Fruit fly (Drosophila melanogaster) whole organism, adult: ENCODE data around the gene Aprt.
A peak's percentile ranks its signal among the peaks of the same experiment; 100 is the strongest.

ENCODE experiments used
- CG11617 ChIP-seq: fragments of 200-800 bp; sonication (Bioruptor generic); optimal IDR thresholded peaks from 2 replicates; lab custom pipeline; 2017; ENCODE audit warnings: mild to moderate bottlenecking, missing biosample characterization, missing genetic modification reagents, missing genetic modification characterization
- CG12768 ChIP-seq: fragments of 200-800 bp; sonication (Bioruptor generic); optimal IDR thresholded peaks from 2 replicates; lab custom pipeline; 2017; ENCODE audit warnings: missing biosample characterization, missing genetic modification characterization, mild to moderate bottlenecking, moderate library complexity, missing genetic modification reagents
- CG14711 ChIP-seq: fragments of 200-800 bp; sonication (Bioruptor generic); optimal IDR thresholded peaks from 2 replicates; lab custom pipeline; 2018; ENCODE audit warnings: missing biosample characterization, mild to moderate bottlenecking, missing genetic modification characterization, moderate library complexity
- CG1620 ChIP-seq: fragments of 200-800 bp; sonication (Bioruptor generic); optimal IDR thresholded peaks from 2 replicates; lab custom pipeline; 2016; ENCODE audit warnings: missing biosample characterization, missing genetic modification characterization
- CG33017 ChIP-seq: fragments of 200-800 bp; sonication (Bioruptor generic); optimal IDR thresholded peaks from 2 replicates; lab custom pipeline; 2018; ENCODE audit warnings: missing biosample characterization, mild to moderate bottlenecking, missing genetic modification characterization, moderate library complexity
- CG5204 ChIP-seq: fragments of 200-800 bp; sonication (Bioruptor generic); optimal IDR thresholded peaks from 2 replicates; lab custom pipeline; 2016; ENCODE audit warnings: missing biosample characterization, missing genetic modification characterization
- CG7045 ChIP-seq: fragments of 200-800 bp; sonication (Bioruptor generic); optimal IDR thresholded peaks from 2 replicates; lab custom pipeline; 2017; ENCODE audit warnings: missing biosample characterization, mild to moderate bottlenecking, missing genetic modification characterization
- CG7101 ChIP-seq: fragments of 200-800 bp; sonication (Bioruptor generic); optimal IDR thresholded peaks from 2 replicates; lab custom pipeline; 2018; ENCODE audit warnings: missing biosample characterization, mild to moderate bottlenecking, missing genetic modification characterization, moderate library complexity
- Clk ChIP-seq: fragments of 200-800 bp; sonication (Bioruptor generic); optimal IDR thresholded peaks from 2 replicates; lab custom pipeline; 2017; ENCODE audit warnings: missing biosample characterization, missing genetic modification characterization
- Crg-1 ChIP-seq: fragments of 200-800 bp; sonication (Bioruptor generic); optimal IDR thresholded peaks from 2 replicates; lab custom pipeline; 2016; ENCODE audit warnings: missing biosample characterization, missing genetic modification characterization
- Hr96 ChIP-seq: fragments of 200-800 bp; sonication (Bioruptor generic); optimal IDR thresholded peaks from 2 replicates; lab custom pipeline; 2016; ENCODE audit warnings: missing biosample characterization, missing genetic modification characterization
- Mnt ChIP-seq: fragments of 200-800 bp; sonication (Bioruptor generic); optimal IDR thresholded peaks from 2 replicates; lab custom pipeline; 2016; ENCODE audit warnings: missing biosample characterization, mild to moderate bottlenecking, missing genetic modification characterization
- bab1 ChIP-seq: fragments of 200-800 bp; sonication (Bioruptor generic); optimal IDR thresholded peaks from 3 replicates; lab custom pipeline; 2019; ENCODE audit warnings: missing biosample characterization, mild to moderate bottlenecking, missing genetic modification characterization, moderate library complexity
- cic ChIP-seq: fragments of 200-800 bp; sonication (Bioruptor generic); optimal IDR thresholded peaks from 2 replicates; lab custom pipeline; 2017; ENCODE audit warnings: missing biosample characterization, mild to moderate bottlenecking, missing genetic modification characterization, moderate library complexity
- cnc ChIP-seq, 2 experiments: fragments of >200 bp; optimal IDR thresholded peaks; 2 replicates each; lab custom pipeline; 2017
- kay ChIP-seq: fragments of 200-800 bp; sonication (Bioruptor generic); peaks from one replicate; lab custom pipeline; 2016; ENCODE audit warnings: missing biosample characterization, missing genetic modification characterization, borderline replicate concordance
- ovo ChIP-seq: fragments of 200-800 bp; sonication (Bioruptor generic); optimal IDR thresholded peaks from 2 replicates; lab custom pipeline; 2016; ENCODE audit warnings: missing biosample characterization, missing genetic modification characterization
- pad ChIP-seq: fragments of 200-800 bp; sonication (Bioruptor generic); optimal IDR thresholded peaks from 3 replicates; lab custom pipeline; 2017; ENCODE audit warnings: missing biosample characterization, missing genetic modification characterization, mild to moderate bottlenecking, moderate library complexity, missing genetic modification reagents
- tj ChIP-seq: fragments of 200-800 bp; sonication (Bioruptor generic); optimal IDR thresholded peaks from 3 replicates; lab custom pipeline; 2017; ENCODE audit warnings: missing biosample characterization, mild to moderate bottlenecking, missing genetic modification characterization, moderate library complexity
- toe ChIP-seq: fragments of 200-800 bp; sonication (Bioruptor generic); optimal IDR thresholded peaks from 2 replicates; lab custom pipeline; 2016; ENCODE audit warnings: missing biosample characterization, missing genetic modification characterization

Gene Aprt

dm6 chr3L:1909000-1909399 is 24.2 kb upstream of the Aprt start:
- TF ChIP-seq Mnt (GFP tag; lab: Kevin White, UChicago) (no peak), CG33017 (tag; lab: Kevin White, UChicago) (no peak), Crg-1 (GFP tag; lab: Kevin White, UChicago) (no peak), cnc (optimal IDR thresholded peaks at IDR 0.05; lab: Kevin White, UChicago) (no peak), ovo (GFP tag; lab: Kevin White, UChicago) (no peak), tj (GFP tag; lab: Kevin White, UChicago) (no peak), CG11617 (GFP tag; lab: Kevin White, UChicago) (no peak), CG7045 (no peak), CG5204 (no peak), CG7101 (no peak), kay (GFP tag; lab: Kevin White, UChicago) (no peak), Clk (GFP tag; lab: Kevin White, UChicago) (no peak), cic (no peak), bab1 (GFP tag; lab: Kevin White, UChicago) (no peak), CG14711 (tag; lab: Kevin White, UChicago) (no peak), toe (no peak), CG12768 (GFP tag; lab: Kevin White, UChicago) (no peak), CG1620 (GFP tag; lab: Kevin White, UChicago) (no peak)

dm6 chr3L:1906208-1906607 is 21.4 kb upstream of the Aprt start:
- TF ChIP-seq Hr96 (GFP tag; lab: Kevin White, UChicago) (no peak), CG1620 (GFP tag; lab: Kevin White, UChicago) (no peak), tj (GFP tag; lab: Kevin White, UChicago) (no peak), CG5204 (no peak), Crg-1 (GFP tag; lab: Kevin White, UChicago) (no peak), kay (GFP tag; lab: Kevin White, UChicago) (no peak), CG14711 (tag; lab: Kevin White, UChicago) (no peak), toe (no peak), Clk (GFP tag; lab: Kevin White, UChicago) (no peak), CG11617 (GFP tag; lab: Kevin White, UChicago) (no peak), pad (no peak)

- no peak for TF ChIP-seq Hr96 (GFP tag; lab: Kevin White, UChicago)
- no peak for TF ChIP-seq CG5204
- no peak for TF ChIP-seq CG14711 (tag; lab: Kevin White, UChicago)
- no peak for TF ChIP-seq CG12768 (GFP tag; lab: Kevin White, UChicago)
- no peak for TF ChIP-seq Mnt (GFP tag; lab: Kevin White, UChicago)
- TF ChIP-seq CG1620 (GFP tag; lab: Kevin White, UChicago) = no peak
- no peak for TF ChIP-seq CG7045
- no peak for TF ChIP-seq ovo (GFP tag; lab: Kevin White, UChicago)
- no peak for TF ChIP-seq cic
- TF ChIP-seq kay (GFP tag; lab: Kevin White, UChicago) = no peak
- TF ChIP-seq cnc (optimal IDR thresholded peaks at IDR 0.05; lab: Kevin White, UChicago) = no peak
- TF ChIP-seq Crg-1 (GFP tag; lab: Kevin White, UChicago) = no peak
- TF ChIP-seq CG7101 = no peak
Measured at dm6 chr3L:1905273-1905672, 20.5 kb upstream of the Aprt start.

dm6 chr3L:1904440-1904839 is 19.6 kb upstream of the Aprt start:
- TF ChIP-seq bab1 (GFP tag; lab: Kevin White, UChicago) (no peak), cnc (optimal IDR thresholded peaks at IDR 0.05; lab: Kevin White, UChicago) (no peak), CG1620 (GFP tag; lab: Kevin White, UChicago) (no peak), CG33017 (tag; lab: Kevin White, UChicago) (no peak), CG12768 (GFP tag; lab: Kevin White, UChicago) (no peak), CG14711 (tag; lab: Kevin White, UChicago) (no peak), Clk (GFP tag; lab: Kevin White, UChicago) (no peak)

dm6 chr3L:1900633-1901032 is 15.8 kb upstream of the Aprt start:
- no peak for TF ChIP-seq CG11617 (GFP tag; lab: Kevin White, UChicago)
- no peak for TF ChIP-seq Crg-1 (GFP tag; lab: Kevin White, UChicago)
- TF ChIP-seq CG12768 (GFP tag; lab: Kevin White, UChicago) = no peak
- no peak for TF ChIP-seq pad
- TF ChIP-seq CG33017 (tag; lab: Kevin White, UChicago) = no peak
- no peak for TF ChIP-seq CG5204
- no peak for TF ChIP-seq tj (GFP tag; lab: Kevin White, UChicago)
- no peak for TF ChIP-seq CG7101
- TF ChIP-seq Mnt (GFP tag; lab: Kevin White, UChicago) = no peak
- TF ChIP-seq toe = no peak
- TF ChIP-seq cnc (optimal IDR thresholded peaks at IDR 0.05; lab: Kevin White, UChicago) = no peak
- no peak for TF ChIP-seq CG7045
- TF ChIP-seq kay (GFP tag; lab: Kevin White, UChicago) = no peak
- no peak for TF ChIP-seq CG1620 (GFP tag; lab: Kevin White, UChicago)

- TF ChIP-seq ovo (GFP tag; lab: Kevin White, UChicago) (no peak), kay (GFP tag; lab: Kevin White, UChicago) (no peak)
Measured at dm6 chr3L:1899616-1900015, 14.8 kb upstream of the Aprt start.

dm6 chr3L:1897709-1898108 is 12.9 kb upstream of the Aprt start:
- TF ChIP-seq tj (GFP tag; lab: Kevin White, UChicago) = peak; percentile 86
- TF ChIP-seq pad = no peak
